Worm (Caenorhabditis elegans): ENCODE measurements around the gene skr-14.

Gene skr-14

DNA sequence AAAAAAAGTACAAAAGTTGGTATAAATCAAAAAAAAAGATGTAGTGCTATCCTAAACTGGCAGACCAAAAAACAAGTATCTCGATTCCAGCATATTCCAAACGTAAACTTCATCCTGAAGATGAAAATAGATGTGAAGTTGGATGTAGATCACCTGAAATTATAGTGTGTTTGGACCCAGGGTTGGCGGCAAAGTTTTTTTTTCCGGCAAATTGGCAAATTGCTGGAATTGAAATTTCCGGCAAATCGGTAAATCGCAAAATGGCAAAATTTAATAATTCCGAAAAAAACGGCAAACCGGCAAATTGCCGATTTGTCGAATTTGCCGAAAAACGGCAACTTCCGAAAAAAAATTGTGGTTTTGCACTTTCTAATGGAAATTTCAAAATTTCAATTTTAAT lies 36.9 kb downstream of the skr-14 start, which contains the start of gene F13A2.2:
Gene F13A2.2, minus strand, starts transcription at position 101 of the 400 bp plus-strand sequence.
- no peak for TF ChIP-seq pes-1 (GFP tag; IDR thresholded peaks at IDR 0.05)
- TF ChIP-seq scrt-1 (GFP tag; IDR thresholded peaks at IDR 0.05): no peak
- no peak for TF ChIP-seq hmg-4 (GFP tag; optimal IDR thresholded peaks at IDR 0.05)
- no peak for TF ChIP-seq tbx-37 (GFP tag; conservative IDR thresholded peaks at IDR 0.05)
- no peak for TF ChIP-seq hmbx-1 (tag; optimal IDR thresholded peaks at IDR 0.05)
- TF ChIP-seq ets-7 (tag; optimal IDR thresholded peaks at IDR 0.05): no peak
- TF ChIP-seq ceh-36 (tag; optimal IDR thresholded peaks at IDR 0.05): no peak
- TF ChIP-seq sea-1 (GFP tag; conservative IDR thresholded peaks at IDR 0.05): no peak
- TF ChIP-seq ama-1 (optimal IDR thresholded peaks at IDR 0.05): no peak
- no peak for TF ChIP-seq flt-1 (GFP tag; IDR thresholded peaks at IDR 0.05)
- TF ChIP-seq ceh-13 (GFP tag; optimal IDR thresholded peaks at IDR 0.05): no peak
- TF ChIP-seq aly-1 (tag; optimal IDR thresholded peaks at IDR 0.05): no peak
- no peak for TF ChIP-seq tra-4 (tag; optimal IDR thresholded peaks at IDR 0.05)
- TF ChIP-seq F13C5.2 (tag; optimal IDR thresholded peaks at IDR 0.05): no peak
- TF ChIP-seq tbx-11 (GFP tag; IDR thresholded peaks at IDR 0.05): no peak
- TF ChIP-seq B0310.2 (tag; optimal IDR thresholded peaks at IDR 0.05): no peak

DNA sequence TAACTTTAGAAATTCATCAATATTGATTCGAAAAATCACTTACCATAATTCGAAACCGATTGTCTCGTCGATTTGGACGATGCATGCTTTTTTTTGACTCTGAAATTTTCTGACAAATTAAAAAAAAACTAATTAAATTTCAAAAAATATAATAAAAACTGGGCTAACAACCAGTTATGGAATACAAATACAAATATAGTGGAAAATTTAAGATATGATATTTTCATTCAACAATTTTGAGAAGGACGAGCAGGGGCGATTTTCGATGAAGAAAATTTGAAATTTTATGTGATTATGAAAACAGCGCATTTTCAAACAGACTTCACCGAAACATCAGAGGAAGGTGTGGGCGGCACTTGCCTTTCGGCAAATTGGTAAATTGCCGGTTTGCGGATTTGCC lies 39.1 kb downstream of the skr-14 start, which contains the start of gene F13A2.1:
Gene F13A2.1, minus strand, starts transcription at position 101 of the 400 bp plus-strand sequence.
- no peak for TF ChIP-seq hmbx-1 (tag; optimal IDR thresholded peaks at IDR 0.05)
- TF ChIP-seq sea-1 (GFP tag; conservative IDR thresholded peaks at IDR 0.05): no peak
- TF ChIP-seq ceh-36 (tag; optimal IDR thresholded peaks at IDR 0.05): no peak
- TF ChIP-seq F13C5.2 (tag; optimal IDR thresholded peaks at IDR 0.05): no peak
- no peak for TF ChIP-seq hnd-1 (tag; optimal IDR thresholded peaks at IDR 0.05)
- TF ChIP-seq tbx-11 (GFP tag; IDR thresholded peaks at IDR 0.05): no peak
- TF ChIP-seq pes-1 (GFP tag; IDR thresholded peaks at IDR 0.05): no peak
- TF ChIP-seq flt-1 (GFP tag; IDR thresholded peaks at IDR 0.05): no peak
- no peak for TF ChIP-seq scrt-1 (GFP tag; IDR thresholded peaks at IDR 0.05)
- TF ChIP-seq ama-1 (optimal IDR thresholded peaks at IDR 0.05): no peak
- no peak for TF ChIP-seq hmg-4 (GFP tag; optimal IDR thresholded peaks at IDR 0.05)
- no peak for TF ChIP-seq tra-4 (tag; optimal IDR thresholded peaks at IDR 0.05)

DNA sequence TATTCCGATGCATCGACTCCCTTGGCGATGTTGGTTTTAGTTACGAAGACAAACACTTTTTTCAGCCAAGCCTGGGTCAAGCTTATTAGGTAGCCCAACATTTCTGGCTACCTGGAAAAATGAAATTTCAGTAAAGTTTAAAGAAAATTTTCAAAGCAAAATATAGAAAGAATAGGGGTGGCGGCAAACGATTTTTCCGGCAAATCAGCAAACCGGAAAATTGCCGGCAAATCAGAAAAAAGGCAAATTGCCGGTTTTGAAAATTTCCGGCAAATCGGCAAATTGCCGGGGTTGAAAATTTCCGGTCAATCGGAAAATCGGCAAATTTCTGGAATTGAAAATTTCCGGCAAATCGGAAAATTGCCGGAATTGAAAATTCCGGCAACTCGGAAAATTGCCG lies 43.8 kb downstream of the skr-14 start, which contains the start of gene F32D1.8:
Gene F32D1.8, minus strand, starts transcription at position 101 of the 400 bp plus-strand sequence.
- TF ChIP-seq sea-1 (GFP tag; conservative IDR thresholded peaks at IDR 0.05): no peak
- no peak for TF ChIP-seq tra-4 (tag; optimal IDR thresholded peaks at IDR 0.05)
- TF ChIP-seq F13C5.2 (tag; optimal IDR thresholded peaks at IDR 0.05): no peak
- no peak for TF ChIP-seq tbx-11 (GFP tag; IDR thresholded peaks at IDR 0.05)
- no peak for TF ChIP-seq flt-1 (GFP tag; IDR thresholded peaks at IDR 0.05)
- TF ChIP-seq ceh-13 (GFP tag; optimal IDR thresholded peaks at IDR 0.05): no peak
- TF ChIP-seq aly-1 (tag; optimal IDR thresholded peaks at IDR 0.05): no peak
- TF ChIP-seq ets-7 (tag; optimal IDR thresholded peaks at IDR 0.05): no peak
- TF ChIP-seq ceh-36 (tag; optimal IDR thresholded peaks at IDR 0.05): no peak
- TF ChIP-seq pes-1 (GFP tag; IDR thresholded peaks at IDR 0.05): no peak
- no peak for TF ChIP-seq scrt-1 (GFP tag; IDR thresholded peaks at IDR 0.05)
- TF ChIP-seq ama-1 (optimal IDR thresholded peaks at IDR 0.05): no peak
- no peak for TF ChIP-seq hmg-4 (GFP tag; optimal IDR thresholded peaks at IDR 0.05)
- TF ChIP-seq hnd-1 (tag; optimal IDR thresholded peaks at IDR 0.05): no peak
- TF ChIP-seq B0310.2 (tag; optimal IDR thresholded peaks at IDR 0.05): no peak
- no peak for TF ChIP-seq hmbx-1 (tag; optimal IDR thresholded peaks at IDR 0.05)

DNA sequence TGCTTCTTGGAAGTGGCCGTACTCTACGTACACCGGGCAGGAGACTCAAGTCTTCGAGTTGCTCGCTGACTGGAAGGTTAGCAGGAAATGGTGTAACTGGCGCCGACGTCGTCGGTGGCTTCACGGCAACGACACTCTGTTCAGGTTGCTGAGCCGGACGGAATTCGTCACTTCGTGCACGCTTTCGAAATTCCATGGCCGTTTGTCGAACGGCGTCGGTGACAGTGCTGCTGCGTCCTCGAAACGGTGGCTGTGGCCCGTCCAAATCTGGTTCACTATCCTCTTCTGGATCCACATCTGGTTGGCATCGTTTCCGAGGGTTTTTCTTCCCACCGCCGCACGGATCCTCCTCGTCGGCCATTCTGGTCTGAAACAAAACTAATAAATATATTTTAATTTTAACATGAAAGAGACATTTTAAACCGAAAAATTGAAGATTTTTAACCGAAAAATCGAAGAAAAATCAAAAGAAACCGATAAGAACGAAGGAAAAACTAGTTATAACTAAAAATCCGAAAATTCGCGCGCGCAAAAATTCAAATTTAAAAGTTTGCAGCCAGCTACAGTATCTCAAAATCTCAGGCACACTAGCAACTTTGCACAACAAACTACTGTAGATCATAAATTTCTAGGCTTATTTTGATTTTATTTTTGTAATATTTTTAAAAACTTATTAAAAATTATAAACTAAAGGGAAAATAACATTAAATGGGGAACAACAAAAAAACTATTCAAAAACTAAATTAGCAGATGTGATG lies 45.4 kb downstream of the skr-14 start, which contains the start of gene F32D1.7:
Gene F32D1.7, minus strand, starts transcription at position 367 of the 758 bp plus-strand sequence.
- no peak for TF ChIP-seq hmg-4 (GFP tag; optimal IDR thresholded peaks at IDR 0.05)
- no peak for TF ChIP-seq ceh-13 (GFP tag; optimal IDR thresholded peaks at IDR 0.05)
- no peak for TF ChIP-seq hmbx-1 (tag; optimal IDR thresholded peaks at IDR 0.05)
- TF ChIP-seq scrt-1 (GFP tag; IDR thresholded peaks at IDR 0.05): no peak
- no peak for TF ChIP-seq flt-1 (GFP tag; IDR thresholded peaks at IDR 0.05)

- no peak for TF ChIP-seq flt-1 (GFP tag; IDR thresholded peaks at IDR 0.05)
- no peak for TF ChIP-seq hnd-1 (tag; optimal IDR thresholded peaks at IDR 0.05)
- no peak for TF ChIP-seq pes-1 (GFP tag; IDR thresholded peaks at IDR 0.05)
- TF ChIP-seq ama-1 (optimal IDR thresholded peaks at IDR 0.05): no peak
- TF ChIP-seq B0310.2 (tag; optimal IDR thresholded peaks at IDR 0.05): no peak
- TF ChIP-seq aly-1 (tag; optimal IDR thresholded peaks at IDR 0.05): no peak
- TF ChIP-seq scrt-1 (GFP tag; IDR thresholded peaks at IDR 0.05): no peak
- no peak for TF ChIP-seq hmbx-1 (tag; optimal IDR thresholded peaks at IDR 0.05)
- TF ChIP-seq F13C5.2 (tag; optimal IDR thresholded peaks at IDR 0.05): no peak
- TF ChIP-seq tra-4 (tag; optimal IDR thresholded peaks at IDR 0.05): no peak
- TF ChIP-seq hmg-4 (GFP tag; optimal IDR thresholded peaks at IDR 0.05): no peak
- no peak for TF ChIP-seq ceh-36 (tag; optimal IDR thresholded peaks at IDR 0.05)
- TF ChIP-seq sea-1 (GFP tag; conservative IDR thresholded peaks at IDR 0.05): no peak
These were observed 46.8 kb downstream of the skr-14 start, which contains the start of gene neg-1 for ce11 chrV:4374625-4375024. neg-1 (minus strand) TSS chrV:4374874.

- TF ChIP-seq ama-1 (optimal IDR thresholded peaks at IDR 0.05) (no peak), ceh-13 (GFP tag; optimal IDR thresholded peaks at IDR 0.05) (no peak)
These were observed 47.7 kb downstream of the skr-14 start for ce11 chrV:4373656-4374055.

ce11 chrV:4372986-4373385 lies 48.4 kb downstream of the skr-14 start:
- no peak for TF ChIP-seq B0310.2 (tag; optimal IDR thresholded peaks at IDR 0.05)
- TF ChIP-seq tbx-37 (GFP tag; conservative IDR thresholded peaks at IDR 0.05): no peak
- no peak for TF ChIP-seq hmbx-1 (tag; optimal IDR thresholded peaks at IDR 0.05)
- TF ChIP-seq sea-1 (GFP tag; conservative IDR thresholded peaks at IDR 0.05): no peak
- TF ChIP-seq pes-1 (GFP tag; IDR thresholded peaks at IDR 0.05): no peak
- no peak for TF ChIP-seq scrt-1 (GFP tag; IDR thresholded peaks at IDR 0.05)

All from whole organism, early embryonic.